Worm (Caenorhabditis elegans): ENCODE results near the gene smap-1.
"Not testable (repeated sequence)": the region's sequence is repeated elsewhere in the genome, so short reads cannot be mapped to it uniquely, and the experiment has no call there.

smap-1 gene

DNA sequence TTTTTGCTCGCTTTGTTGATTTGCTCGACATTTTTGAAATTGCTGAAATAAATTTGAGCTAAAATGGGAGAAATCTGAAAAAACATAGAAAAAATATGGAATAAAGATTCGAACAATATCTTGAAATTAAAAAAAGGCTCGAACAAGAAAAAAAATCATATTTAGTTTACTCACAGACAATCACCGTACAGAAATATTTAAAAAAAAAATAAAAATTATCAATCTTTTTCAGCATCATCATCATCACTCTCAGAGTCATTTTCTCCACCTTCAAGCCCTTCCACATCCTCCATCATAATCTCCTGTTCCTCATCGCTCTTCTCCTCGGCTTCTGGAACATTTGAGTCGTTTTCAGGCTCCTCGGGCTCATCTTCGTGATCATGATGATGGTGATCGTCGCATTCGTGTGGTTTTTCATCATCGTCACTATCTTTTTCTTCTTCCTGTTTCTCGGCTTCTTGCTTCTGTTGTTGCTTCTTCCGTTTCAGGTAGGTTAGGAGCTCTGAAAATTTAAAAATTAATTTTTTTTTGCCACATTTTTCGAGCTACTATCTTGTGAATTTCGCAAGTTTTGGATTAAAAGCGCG, 16.0 kb upstream of the smap-1 start, which contains the start of gene hpl-2:
Gene hpl-2 (minus strand): TSS at position 51 of the 587 bp plus-strand sequence.
- TF ChIP-seq nhr-76 (tag; optimal IDR thresholded peaks at IDR 0.05): no peak
- no peak for TF ChIP-seq ceh-39 (tag; optimal IDR thresholded peaks at IDR 0.05)
- TF ChIP-seq bed-3 (GFP tag; optimal IDR thresholded peaks at IDR 0.05): no peak
- no peak for TF ChIP-seq nhr-2 (tag; optimal IDR thresholded peaks at IDR 0.05)
- no peak for TF ChIP-seq mab-5 (tag; optimal IDR thresholded peaks at IDR 0.05)
- no peak for TF ChIP-seq pha-4 (tag; optimal IDR thresholded peaks at IDR 0.05)
- no peak for TF ChIP-seq hlh-1 (tag; optimal IDR thresholded peaks at IDR 0.05)

DNA sequence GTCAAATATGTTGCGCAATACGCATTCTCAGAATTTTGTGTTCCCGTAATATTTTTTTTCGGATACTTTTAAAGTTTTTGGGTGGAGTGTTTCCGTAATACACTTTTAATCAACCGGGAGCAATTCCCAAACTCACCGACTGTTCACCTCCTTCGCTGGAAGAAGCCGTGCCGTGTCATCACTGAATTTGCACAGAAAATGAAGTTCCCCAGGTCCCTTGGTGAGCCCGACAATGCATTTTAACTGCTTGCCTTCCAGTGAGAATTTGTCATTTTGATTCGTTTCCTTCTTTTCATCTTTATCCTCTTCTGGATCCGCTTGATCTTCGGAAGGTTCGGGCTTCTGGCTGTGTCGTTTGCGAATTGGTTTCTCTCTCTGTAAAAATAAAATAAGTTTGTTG, 14.8 kb upstream of the smap-1 start:
- TF ChIP-seq lin-32 (GFP tag; optimal IDR thresholded peaks at IDR 0.05) (no peak), nhr-2 (tag; optimal IDR thresholded peaks at IDR 0.05) (no peak), nhr-28 (tag; optimal IDR thresholded peaks at IDR 0.05) (no peak), mab-5 (tag; optimal IDR thresholded peaks at IDR 0.05) (no peak), ham-2 (GFP tag; optimal IDR thresholded peaks at IDR 0.05) (no peak), unc-120 (tag; optimal IDR thresholded peaks at IDR 0.05; ENCODE audit: poor library complexity, severe bottlenecking) (no peak)

DNA sequence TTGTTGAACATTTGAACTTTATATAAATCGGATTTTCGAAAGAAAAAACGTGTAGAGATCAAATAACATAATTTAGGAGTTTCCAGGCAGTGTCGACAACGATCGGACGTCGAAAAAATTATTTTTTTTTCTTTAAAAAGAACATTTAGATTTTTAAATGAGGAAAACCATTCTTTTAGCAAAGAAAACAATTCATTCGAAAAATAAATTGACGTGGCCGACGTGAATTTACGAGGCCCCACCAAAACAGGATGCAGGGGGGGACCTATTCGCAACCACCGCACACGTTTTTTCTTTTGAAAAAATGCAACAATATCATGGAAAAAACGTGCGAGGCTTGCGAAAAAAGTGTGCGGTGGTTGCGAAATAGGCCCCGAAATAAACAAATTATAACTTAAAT, 10.5 kb upstream of the smap-1 start, which contains the start of gene enu-3.6:
Gene enu-3.6 (plus strand): TSS at position 392 of the 400 bp plus-strand sequence.
- not testable (repeated sequence) for TF ChIP-seq nhr-237 (tag; optimal IDR thresholded peaks at IDR 0.05); lin-32 (GFP tag; optimal IDR thresholded peaks at IDR 0.05); mab-5 (tag; optimal IDR thresholded peaks at IDR 0.05)

- TF ChIP-seq sptf-1 (tag; optimal IDR thresholded peaks at IDR 0.05): peak; percentile 56
- no peak for TF ChIP-seq nhr-76 (tag; optimal IDR thresholded peaks at IDR 0.05)
- no peak for TF ChIP-seq mab-5 (tag; optimal IDR thresholded peaks at IDR 0.05)
- TF ChIP-seq ceh-83 (GFP tag; optimal IDR thresholded peaks at IDR 0.05): peak; percentile 13
- TF ChIP-seq elt-3 (tag; optimal IDR thresholded peaks at IDR 0.05): no peak
- TF ChIP-seq bed-3 (GFP tag; optimal IDR thresholded peaks at IDR 0.05): no peak
- TF ChIP-seq elt-1 (tag; optimal IDR thresholded peaks at IDR 0.05; ENCODE audit: borderline replicate concordance, insufficient read depth): no peak
- peak; percentile 32 for TF ChIP-seq lin-13 (tag; optimal IDR thresholded peaks at IDR 0.05)
- peak; percentile 23 for TF ChIP-seq ces-1 (GFP tag; optimal IDR thresholded peaks at IDR 0.05)
- TF ChIP-seq drap-1 (GFP tag; optimal IDR thresholded peaks at IDR 0.05): no peak
- no peak for TF ChIP-seq hlh-1 (tag; optimal IDR thresholded peaks at IDR 0.05)
- peak; percentile 64 for TF ChIP-seq pha-4 (tag; optimal IDR thresholded peaks at IDR 0.05)
- peak; percentile 10 for TF ChIP-seq M03D4.4 (tag; optimal IDR thresholded peaks at IDR 0.05)
- no peak for TF ChIP-seq lin-32 (GFP tag; optimal IDR thresholded peaks at IDR 0.05)
- peak; percentile 80 for TF ChIP-seq ceh-39 (tag; optimal IDR thresholded peaks at IDR 0.05)
- no peak for TF ChIP-seq flh-1 (GFP tag; optimal IDR thresholded peaks at IDR 0.05)
- TF ChIP-seq tbx-8 (GFP tag; optimal IDR thresholded peaks at IDR 0.05): no peak
- TF ChIP-seq ceh-43 (GFP tag; optimal IDR thresholded peaks at IDR 0.05): no peak
- TF ChIP-seq nhr-237 (tag; optimal IDR thresholded peaks at IDR 0.05): peak; percentile 45
- TF ChIP-seq unc-120 (tag; optimal IDR thresholded peaks at IDR 0.05; ENCODE audit: poor library complexity, severe bottlenecking): peak; percentile 64
- no peak for TF ChIP-seq ztf-11 (tag; optimal IDR thresholded peaks at IDR 0.05)
- TF ChIP-seq nhr-28 (tag; optimal IDR thresholded peaks at IDR 0.05): no peak
- TF ChIP-seq ham-2 (GFP tag; optimal IDR thresholded peaks at IDR 0.05): no peak
- TF ChIP-seq snpc-4 (tag; optimal IDR thresholded peaks at IDR 0.05): no peak
- no peak for TF ChIP-seq unc-62 (GFP tag; optimal IDR thresholded peaks at IDR 0.05)
- TF ChIP-seq mep-1 (tag; optimal IDR thresholded peaks at IDR 0.05): peak; percentile 96
- no peak for TF ChIP-seq cnd-1 (tag; optimal IDR thresholded peaks at IDR 0.05)
- TF ChIP-seq zip-8 (tag; optimal IDR thresholded peaks at IDR 0.05): no peak
- peak; percentile 55 for TF ChIP-seq lsy-2 (tag; optimal IDR thresholded peaks at IDR 0.05)
- TF ChIP-seq nhr-2 (tag; optimal IDR thresholded peaks at IDR 0.05): no peak
- no peak for TF ChIP-seq sem-2 (GFP tag; optimal IDR thresholded peaks at IDR 0.05)
- TF ChIP-seq blmp-1 (tag; optimal IDR thresholded peaks at IDR 0.05): no peak
- TF ChIP-seq nhr-12 (tag; optimal IDR thresholded peaks at IDR 0.05): no peak
- TF ChIP-seq unc-39 (tag; optimal IDR thresholded peaks at IDR 0.05): no peak
- TF ChIP-seq mls-2 (tag; optimal IDR thresholded peaks at IDR 0.05): no peak
Observed at ce11 chrIII:10747620-10748479, 8.3 kb upstream of the smap-1 start, which contains the start of the genes ran-1 and dkc-1. Gene ran-1, minus strand, starts transcription at chrIII:10747728. Gene dkc-1, plus strand, starts transcription at chrIII:10748429.

All from whole organism, mixed stage, embryonic.